Worm (Caenorhabditis elegans): ENCODE data around the gene F22E5.11.
A peak's percentile ranks its signal among the peaks of the same experiment; 100 is the strongest.

The F22E5.11 gene

ce11 chrII:2649015-2649414 is 4.6 kb upstream of the F22E5.11 start:
- TF ChIP-seq F16B12.6 (tag; optimal IDR thresholded peaks at IDR 0.05): no peak
- no peak for TF ChIP-seq ceh-88 (GFP tag; IDR thresholded peaks at IDR 0.05)
- no peak for TF ChIP-seq sox-4 (tag; optimal IDR thresholded peaks at IDR 0.05)
- no peak for TF ChIP-seq ztf-11 (tag; optimal IDR thresholded peaks at IDR 0.05)
- TF ChIP-seq nhr-11 (tag; optimal IDR thresholded peaks at IDR 0.05): no peak
- TF ChIP-seq isw-1 (GFP tag; IDR thresholded peaks at IDR 0.05): no peak
- TF ChIP-seq fkh-10 (GFP tag; optimal IDR thresholded peaks at IDR 0.05): no peak
- TF ChIP-seq elt-3 (tag; optimal IDR thresholded peaks at IDR 0.05): no peak
- TF ChIP-seq elt-2 (tag; optimal IDR thresholded peaks at IDR 0.05): no peak
- no peak for TF ChIP-seq pag-3 (tag; optimal IDR thresholded peaks at IDR 0.05; ENCODE audit: borderline replicate concordance, insufficient read depth)
- no peak for TF ChIP-seq nhr-237 (tag; optimal IDR thresholded peaks at IDR 0.05)
- TF ChIP-seq lin-13 (GFP tag; optimal IDR thresholded peaks at IDR 0.05): peak; percentile 38
- no peak for TF ChIP-seq pqm-1 (tag; optimal IDR thresholded peaks at IDR 0.05)
- no peak for TF ChIP-seq zag-1 (tag; optimal IDR thresholded peaks at IDR 0.05)
- no peak for TF ChIP-seq unc-130 (tag; optimal IDR thresholded peaks at IDR 0.05)
- no peak for TF ChIP-seq egl-13 (tag; optimal IDR thresholded peaks at IDR 0.05)
- TF ChIP-seq nhr-76 (tag; optimal IDR thresholded peaks at IDR 0.05): no peak
- TF ChIP-seq xbp-1 (tag; optimal IDR thresholded peaks at IDR 0.05): peak; percentile 21
- TF ChIP-seq nhr-85 (tag): peak; percentile 47
- TF ChIP-seq snpc-4 (tag; optimal IDR thresholded peaks at IDR 0.05): no peak
- TF ChIP-seq alr-1 (tag; optimal IDR thresholded peaks at IDR 0.05; ENCODE audit: borderline replicate concordance): no peak
- TF ChIP-seq blmp-1 (tag; optimal IDR thresholded peaks at IDR 0.05): no peak
- TF ChIP-seq lin-39 (tag; optimal IDR thresholded peaks at IDR 0.05): no peak
- no peak for TF ChIP-seq ces-1 (GFP tag; optimal IDR thresholded peaks at IDR 0.05)
- no peak for TF ChIP-seq nhr-28 (tag; optimal IDR thresholded peaks at IDR 0.05)
- peak; percentile 76 for TF ChIP-seq lin-14 (GFP tag; optimal IDR thresholded peaks at IDR 0.05)
- TF ChIP-seq ceh-8 (GFP tag; optimal IDR thresholded peaks at IDR 0.05): no peak
- TF ChIP-seq hlh-4 (tag; optimal IDR thresholded peaks at IDR 0.05): no peak
- TF ChIP-seq mef-2 (tag; optimal IDR thresholded peaks at IDR 0.05): no peak
- TF ChIP-seq unc-86 (tag; optimal IDR thresholded peaks at IDR 0.05): no peak
- TF ChIP-seq ama-1 (optimal IDR thresholded peaks at IDR 0.05): no peak
- no peak for TF ChIP-seq jun-1 (tag; optimal IDR thresholded peaks at IDR 0.05)
- no peak for TF ChIP-seq grh-1 (GFP tag; IDR thresholded peaks at IDR 0.05)
- TF ChIP-seq Y116A8C.19 (tag; optimal IDR thresholded peaks at IDR 0.05; ENCODE audit: borderline replicate concordance): no peak
- TF ChIP-seq snu-23 (GFP tag; optimal IDR thresholded peaks at IDR 0.05): peak; percentile 68
- TF ChIP-seq lsy-2 (tag; optimal IDR thresholded peaks at IDR 0.05): peak; percentile 26 to 51
- TF ChIP-seq ztf-4 (tag; optimal IDR thresholded peaks at IDR 0.05): no peak
- peak; percentile 33 for TF ChIP-seq nhr-47 (tag; optimal IDR thresholded peaks at IDR 0.05)
- TF ChIP-seq egl-27 (tag; optimal IDR thresholded peaks at IDR 0.05): no peak
- TF ChIP-seq efl-1 (optimal IDR thresholded peaks at IDR 0.05): peak; percentile 50 to 61
- peak; percentile 34 to 67 for TF ChIP-seq efl-1 (GFP tag; optimal IDR thresholded peaks at IDR 0.05 in 1 of 2)
- no peak for TF ChIP-seq mab-9 (GFP tag; IDR thresholded peaks at IDR 0.05)
- TF ChIP-seq aha-1 (tag; optimal IDR thresholded peaks at IDR 0.05): no peak
- no peak for TF ChIP-seq ets-5 (GFP tag; IDR thresholded peaks at IDR 0.05)
- TF ChIP-seq vab-15 (tag; optimal IDR thresholded peaks at IDR 0.05): no peak
- peak; percentile 48 for TF ChIP-seq rnt-1 (tag; optimal IDR thresholded peaks at IDR 0.05)
- TF ChIP-seq lin-15B (tag; optimal IDR thresholded peaks at IDR 0.05): no peak
- TF ChIP-seq hlh-17 (GFP tag; optimal IDR thresholded peaks at IDR 0.05; ENCODE audit: borderline replicate concordance): no peak
- TF ChIP-seq skn-1 (tag; optimal IDR thresholded peaks at IDR 0.05): peak; percentile 27
- no peak for TF ChIP-seq ceh-82 (tag; optimal IDR thresholded peaks at IDR 0.05)
- TF ChIP-seq C04F5.9 (tag; optimal IDR thresholded peaks at IDR 0.05): no peak
- no peak for TF ChIP-seq ceh-90 (tag; optimal IDR thresholded peaks at IDR 0.05)
- TF ChIP-seq C34B4.2 (tag; optimal IDR thresholded peaks at IDR 0.05): no peak
- TF ChIP-seq dsc-1 (tag; optimal IDR thresholded peaks at IDR 0.05): no peak
- no peak for TF ChIP-seq mdl-1 (tag; optimal IDR thresholded peaks at IDR 0.05)
